Worm (Caenorhabditis elegans): ENCODE measurements around the gene C16C10.1.

The C16C10.1 gene

ce11 chrIII:4193659-4194103, 12.4 kb upstream of the C16C10.1 start, which contains the start of gene xbp-1 (continued):
- TF ChIP-seq daf-19 (GFP tag; conservative IDR thresholded peaks at IDR 0.05) (peak; percentile 45; the same call in 1 of the 2 replicates), lim-7 (GFP tag; IDR thresholded peaks at IDR 0.05) (no peak), jun-1 (tag; optimal IDR thresholded peaks at IDR 0.05) (peak; percentile 93), madf-9 (GFP tag; conservative IDR thresholded peaks at IDR 0.05) (peak; percentile 82), R02D3.7 (tag; optimal IDR thresholded peaks at IDR 0.05) (no peak), php-3 (GFP tag; IDR thresholded peaks at IDR 0.05) (peak; percentile 85), ztf-7 (tag; optimal IDR thresholded peaks at IDR 0.05) (peak; percentile 74), nhr-41 (GFP tag; IDR thresholded peaks at IDR 0.05) (peak; percentile 79), zfp-3 (GFP tag; conservative IDR thresholded peaks at IDR 0.05) (peak; percentile 84), hlh-30 (tag; optimal IDR thresholded peaks at IDR 0.05; ENCODE audit: insufficient read depth) (peak; percentile 94), F44E2.7 (GFP tag; IDR thresholded peaks at IDR 0.05) (no peak), lin-15B (tag; optimal IDR thresholded peaks at IDR 0.05) (no peak), lin-39 (tag; optimal IDR thresholded peaks at IDR 0.05) (no peak), pqm-1 (tag; optimal IDR thresholded peaks at IDR 0.05) (peak; percentile 95), ctbp-1 (GFP tag; IDR thresholded peaks at IDR 0.05) (peak; percentile 75; the same call in 1 of the 2 replicates), mes-2 (tag; optimal IDR thresholded peaks at IDR 0.05; ENCODE audit: poor library complexity, severe bottlenecking) (peak; percentile 90), mep-1 (tag; optimal IDR thresholded peaks at IDR 0.05) (peak; percentile 92), nhr-111 (GFP tag; optimal IDR thresholded peaks at IDR 0.05) (no peak), lin-1 (GFP tag; IDR thresholded peaks at IDR 0.05) (peak; percentile 99), dpl-1 (GFP tag; optimal IDR thresholded peaks at IDR 0.05) (peak; percentile 79)

- TF ChIP-seq lsy-2 (tag; optimal IDR thresholded peaks at IDR 0.05) (peak in 1 of 2 experiments; percentile 71), nhr-6 (tag; optimal IDR thresholded peaks at IDR 0.05) (peak; percentile 79), ces-1 (GFP tag; optimal IDR thresholded peaks at IDR 0.05) (no peak), saeg-2 (GFP tag; IDR thresholded peaks at IDR 0.05) (no peak), lin-39 (tag; optimal IDR thresholded peaks at IDR 0.05) (no peak), mep-1 (tag; optimal IDR thresholded peaks at IDR 0.05) (peak; percentile 49), pqm-1 (tag; optimal IDR thresholded peaks at IDR 0.05) (peak; percentile 36), rbr-2 (tag; optimal IDR thresholded peaks at IDR 0.05) (no peak), spr-1 (tag; optimal IDR thresholded peaks at IDR 0.05) (no peak), daf-16 (GFP tag; optimal IDR thresholded peaks at IDR 0.05) (no peak), daf-16 (tag; optimal IDR thresholded peaks at IDR 0.05) (peak; percentile 17), R02D3.7 (tag; optimal IDR thresholded peaks at IDR 0.05) (no peak), ZK337.2 (GFP tag; IDR thresholded peaks at IDR 0.05) (no peak), F26F4.8 (GFP tag; conservative IDR thresholded peaks at IDR 0.05) (no peak), hmg-1.1 (GFP tag; IDR thresholded peaks at IDR 0.05) (no peak), mdl-1 (tag; optimal IDR thresholded peaks at IDR 0.05) (peak in 1 of 2 experiments; percentile 2), nhr-42 (GFP tag; IDR thresholded peaks at IDR 0.05) (no peak), madf-9 (GFP tag; conservative IDR thresholded peaks at IDR 0.05) (0 out of 2 replicates have a peak, but pooled peaks have one; percentile 24), Y105C5A.15 (GFP tag; IDR thresholded peaks at IDR 0.05) (no peak), hlh-11 (tag; optimal IDR thresholded peaks at IDR 0.05) (peak; percentile 34), unc-62 (GFP tag; optimal IDR thresholded peaks at IDR 0.05 in 1 of 2) (no peak), unc-62 (tag; optimal IDR thresholded peaks at IDR 0.05) (no peak), nhr-28 (tag; optimal IDR thresholded peaks at IDR 0.05) (peak; percentile 34), lin-13 (GFP tag; optimal IDR thresholded peaks at IDR 0.05) (peak; percentile 10), mes-2 (tag; optimal IDR thresholded peaks at IDR 0.05; ENCODE audit: poor library complexity, severe bottlenecking) (peak; percentile 68), nhr-102 (tag; optimal IDR thresholded peaks at IDR 0.05) (no peak), aly-2 (tag; optimal IDR thresholded peaks at IDR 0.05) (no peak), lin-1 (GFP tag; IDR thresholded peaks at IDR 0.05) (no peak), dpl-1 (GFP tag; optimal IDR thresholded peaks at IDR 0.05) (peak; percentile 1), pha-4 (GFP tag; IDR thresholded peaks at IDR 0.05) (no peak), pha-4 (tag; optimal IDR thresholded peaks at IDR 0.05) (peak; percentile 49), dve-1 (tag; optimal IDR thresholded peaks at IDR 0.05; ENCODE audit: insufficient read depth) (peak; percentile 60), lir-3 (tag; optimal IDR thresholded peaks at IDR 0.05) (no peak), mxl-2 (GFP tag; conservative IDR thresholded peaks at IDR 0.05) (no peak), unc-39 (tag; optimal IDR thresholded peaks at IDR 0.05) (no peak), hif-1 (tag; optimal IDR thresholded peaks at IDR 0.05) (no peak)
These were observed 9.9 kb upstream of the C16C10.1 start, which contains the start of gene dnj-16 for ce11 chrIII:4191091-4191638. Gene dnj-16 (plus strand): TSS chrIII:4191141.
